Worm (Caenorhabditis elegans) whole organism, L4 larva: Measurements from ENCODE around the gene K10G4.5.

Experiments used
- D1046.2 ChIP-seq: fragments of 200-800 bp; sonication (Bioruptor generic); IDR thresholded peaks from 2 replicates; pipeline ENCODE4 v1.3.6; 2022; ENCODE audit warnings: missing genetic modification characterization, missing compliant biosample characterization
- R02D3.7 ChIP-seq: fragments of 150-350 bp; sonication (generic microtip); optimal IDR thresholded peaks from 3 replicates; lab custom pipeline; 2014; ENCODE audit warnings: missing biosample characterization, missing genetic modification characterization
- T26A8.4 ChIP-seq: fragments of 200-800 bp; sonication (Bioruptor generic); IDR thresholded peaks from 2 replicates; pipeline ENCODE4 v1.3.6; 2022; ENCODE audit warnings: missing genetic modification characterization, missing compliant biosample characterization
- Y105C5A.15 ChIP-seq: fragments of 200-800 bp; sonication (Bioruptor generic); IDR thresholded peaks from 2 replicates; pipeline ENCODE4 v1.3.6; 2022; ENCODE audit warnings: missing genetic modification characterization, missing compliant biosample characterization
- aha-1 ChIP-seq: fragments of 150-350 bp; peaks from one replicate; lab custom pipeline; 2014; ENCODE audit warnings: missing biosample characterization, missing genetic modification characterization
- aly-2 ChIP-seq: sonication (generic microtip); optimal IDR thresholded peaks from 2 replicates; lab custom pipeline; 2018; ENCODE audit warnings: missing biosample characterization, missing genetic modification characterization
- ama-1 ChIP-seq: fragments of 150-350 bp; optimal IDR thresholded peaks from 2 replicates; lab custom pipeline; 2014; ENCODE audit warnings: inconsistent platforms, mixed read lengths
- attf-4 ChIP-seq: sonication (generic microtip); optimal IDR thresholded peaks from 3 replicates; lab custom pipeline; 2017; ENCODE audit warnings: missing biosample characterization, missing genetic modification characterization
- ceh-20 ChIP-seq: fragments of 200-800 bp; sonication (Bioruptor generic); IDR thresholded peaks from 2 replicates; pipeline ENCODE4 v1.3.6; 2022; ENCODE audit warnings: missing genetic modification reagents, missing genetic modification characterization, missing compliant biosample characterization
- cey-2 ChIP-seq: sonication (generic microtip); optimal IDR thresholded peaks from 3 replicates; lab custom pipeline; 2017; ENCODE audit warnings: missing genetic modification characterization, mild to moderate bottlenecking, missing compliant biosample characterization, antibody characterized with exemption, borderline replicate concordance; ENCODE audit not compliant: insufficient read depth
- ctbp-1 ChIP-seq: fragments of 200-800 bp; sonication (Bioruptor generic); IDR thresholded peaks from 2 replicates; pipeline ENCODE4 v1.3.6; 2022; ENCODE audit warnings: missing genetic modification reagents, missing genetic modification characterization, missing compliant biosample characterization
- daf-12 ChIP-seq: fragments of 150-350 bp; optimal IDR thresholded peaks from 2 replicates; lab custom pipeline; 2014; ENCODE audit warnings: missing biosample characterization, missing genetic modification reagents, missing genetic modification characterization
- dmd-6 ChIP-seq: fragments of 200-800 bp; sonication (Bioruptor generic); IDR thresholded peaks from 2 replicates; pipeline ENCODE4 v1.3.6; 2022; ENCODE audit warnings: missing genetic modification reagents, missing genetic modification characterization, missing compliant biosample characterization
- dmd-8 ChIP-seq: fragments of 200-800 bp; sonication (Bioruptor generic); IDR thresholded peaks from 2 replicates; pipeline ENCODE4 v1.3.6; 2022; ENCODE audit warnings: missing genetic modification characterization, missing compliant biosample characterization
- dpl-1 ChIP-seq: fragments of 150-350 bp; optimal IDR thresholded peaks from 2 replicates; lab custom pipeline; 2014; ENCODE audit warnings: missing biosample characterization, missing genetic modification reagents, missing genetic modification characterization
- dve-1 ChIP-seq: sonication (generic microtip); optimal IDR thresholded peaks from 2 replicates; lab custom pipeline; 2017; ENCODE audit warnings: antibody characterized with exemption, mild to moderate bottlenecking, missing genetic modification characterization, missing compliant biosample characterization; ENCODE audit not compliant: insufficient read depth
- hlh-11 ChIP-seq: fragments of 200-800 bp; sonication (Bioruptor generic); optimal IDR thresholded peaks from 2 replicates; lab custom pipeline; 2018; ENCODE audit warnings: mild to moderate bottlenecking, missing genetic modification characterization, missing compliant biosample characterization
- hmg-1.1 ChIP-seq: fragments of 200-800 bp; sonication (Bioruptor generic); IDR thresholded peaks from 2 replicates; pipeline ENCODE4 v1.3.6; 2022; ENCODE audit warnings: missing genetic modification reagents, missing genetic modification characterization, missing compliant biosample characterization
- lim-7 ChIP-seq: fragments of 200-800 bp; sonication (Bioruptor generic); IDR thresholded peaks from 2 replicates; pipeline ENCODE4 v1.3.6; 2022; ENCODE audit warnings: missing genetic modification characterization, missing compliant biosample characterization
- lin-1 ChIP-seq: fragments of 200-800 bp; sonication (Bioruptor generic); IDR thresholded peaks from 2 replicates; pipeline ENCODE4 v1.3.6; 2022; ENCODE audit warnings: missing genetic modification reagents, missing genetic modification characterization, missing compliant biosample characterization
- lin-29 ChIP-seq: fragments of 200-800 bp; sonication (Bioruptor generic); IDR thresholded peaks from 2 replicates; pipeline ENCODE4 v1.3.6; 2022; ENCODE audit warnings: missing genetic modification reagents, missing genetic modification characterization, missing compliant biosample characterization
- mdl-1 ChIP-seq, 2 experiments: fragments of 150-350 bp in 1 of 2; sonication (generic microtip) in 1 of 2; optimal IDR thresholded peaks; 2 replicates each; lab custom pipeline; 2014 to 2017; ENCODE audit warnings: missing biosample characterization in 2 of 2, missing genetic modification characterization in 2 of 2
- mxl-3 ChIP-seq: fragments of 200-800 bp; sonication (Bioruptor generic); optimal IDR thresholded peaks from 2 replicates; lab custom pipeline; 2018; ENCODE audit warnings: mild to moderate bottlenecking, missing genetic modification characterization, missing compliant biosample characterization
- nhr-10 ChIP-seq: fragments of 150-350 bp; optimal IDR thresholded peaks from 2 replicates; lab custom pipeline; 2014; ENCODE audit warnings: missing biosample characterization, missing genetic modification characterization
- nhr-11 ChIP-seq: fragments of 150-350 bp; optimal IDR thresholded peaks from 2 replicates; lab custom pipeline; 2014; ENCODE audit warnings: missing biosample characterization, missing genetic modification characterization
- nhr-28 ChIP-seq: fragments of 150-350 bp; optimal IDR thresholded peaks from 2 replicates; lab custom pipeline; 2014; ENCODE audit warnings: missing biosample characterization, missing genetic modification characterization
- nhr-42 ChIP-seq: fragments of 200-800 bp; sonication (Bioruptor generic); IDR thresholded peaks from 2 replicates; pipeline ENCODE4 v1.3.6; 2022; ENCODE audit warnings: missing genetic modification characterization, missing compliant biosample characterization
- nhr-6 ChIP-seq: fragments of 150-350 bp; optimal IDR thresholded peaks from 2 replicates; lab custom pipeline; 2014; ENCODE audit warnings: missing biosample characterization, missing genetic modification characterization
- nhr-76 ChIP-seq: fragments of 150-350 bp; optimal IDR thresholded peaks from 2 replicates; lab custom pipeline; 2014; ENCODE audit warnings: missing biosample characterization, missing genetic modification characterization
- nhr-77 ChIP-seq: fragments of 150-350 bp; optimal IDR thresholded peaks from 2 replicates; lab custom pipeline; 2014; ENCODE audit warnings: missing biosample characterization, missing genetic modification characterization
- pha-4 ChIP-seq, 2 experiments: fragments of 150-350 bp in 1 of 2; fragments of 200-800 bp in 1 of 2; sonication (Bioruptor generic) in 1 of 2; IDR thresholded peaks in 1 of 2; optimal IDR thresholded peaks in 1 of 2; 2 replicates each; pipeline versions ENCODE4 v1.3.6 to Lab custom; 2014 to 2022; ENCODE audit warnings: missing genetic modification characterization in 2 of 2, missing genetic modification reagents in 2 of 2, missing biosample characterization in 1 of 2, missing compliant biosample characterization in 1 of 2
- pqm-1 ChIP-seq: sonication (generic microtip); optimal IDR thresholded peaks from 2 replicates; lab custom pipeline; 2017; ENCODE audit warnings: missing biosample characterization, missing genetic modification characterization
- set-16 ChIP-seq: fragments of 200-800 bp; sonication (Bioruptor generic); IDR thresholded peaks from 2 replicates; pipeline ENCODE4 v1.3.6; 2022; ENCODE audit warnings: missing genetic modification reagents, missing genetic modification characterization, missing compliant biosample characterization
- skn-1 ChIP-seq: fragments of 150-350 bp; optimal IDR thresholded peaks from 2 replicates; lab custom pipeline; 2014; ENCODE audit warnings: missing biosample characterization, missing genetic modification characterization
- snpc-1.2 ChIP-seq: fragments of 200-800 bp; sonication (Bioruptor generic); IDR thresholded peaks from 2 replicates; pipeline ENCODE4 v1.3.6; 2022; ENCODE audit warnings: missing genetic modification reagents, missing genetic modification characterization, missing compliant biosample characterization
- spr-1 ChIP-seq: sonication (generic microtip); optimal IDR thresholded peaks from 2 replicates; lab custom pipeline; 2016; ENCODE audit warnings: mild to moderate bottlenecking, missing genetic modification characterization, missing compliant biosample characterization
- spr-3 ChIP-seq: fragments of 200-800 bp; sonication (Bioruptor generic); optimal IDR thresholded peaks from 2 replicates; lab custom pipeline; 2018; ENCODE audit warnings: mild to moderate bottlenecking, missing genetic modification characterization, missing compliant biosample characterization
- unc-62 ChIP-seq, 3 experiments: fragments of 150-350 bp in 1 of 3; sonication (generic microtip); optimal IDR thresholded peaks in 2 of 3; peaks in 1 of 3; 1 replicate in 1 of 3; 2 replicates in 2 of 3; lab custom pipeline; 2014 to 2017; ENCODE audit warnings: missing biosample characterization in 3 of 3, missing genetic modification characterization in 3 of 3, missing genetic modification reagents in 3 of 3, missing genotype in 1 of 3
- zfp-3 ChIP-seq: fragments of 200-800 bp; sonication (Bioruptor generic); conservative IDR thresholded peaks from 2 replicates; pipeline ENCODE4 v1.3.6; 2022; ENCODE audit warnings: missing genetic modification reagents, missing genetic modification characterization, missing compliant biosample characterization
- zip-11 ChIP-seq: fragments of 200-800 bp; sonication (Bioruptor generic); IDR thresholded peaks from 2 replicates; pipeline ENCODE4 v1.3.6; 2022; ENCODE audit warnings: missing genetic modification characterization, missing compliant biosample characterization
- zip-2 ChIP-seq: fragments of 150-350 bp; optimal IDR thresholded peaks from 2 replicates; lab custom pipeline; 2014; ENCODE audit warnings: missing biosample characterization, missing genetic modification characterization
- ztf-11 ChIP-seq: fragments of 150-350 bp; optimal IDR thresholded peaks from 2 replicates; lab custom pipeline; 2014; ENCODE audit warnings: missing biosample characterization, missing genetic modification characterization
- ztf-7 ChIP-seq: fragments of 150-350 bp; optimal IDR thresholded peaks from 2 replicates; lab custom pipeline; 2014; ENCODE audit warnings: missing biosample characterization, missing genetic modification characterization

The K10G4.5 gene

ce11 chrV:17312386-17312785 is 11.1 kb upstream of the K10G4.5 start, which contains the start of gene Y61B8B.3:
TSS of gene Y61B8B.3 (minus strand) at chrV:17312486.
- TF ChIP-seq Y105C5A.15, result no peak
- no peak for TF ChIP-seq daf-12 (tag; lab: Kevin White, UChicago)
- no peak for TF ChIP-seq zip-2 (tag; lab: Kevin White, UChicago)
- TF ChIP-seq skn-1 (tag; lab: Kevin White, UChicago), result no peak
- no peak for TF ChIP-seq attf-4
- no peak for TF ChIP-seq ceh-20 (GFP tag; lab: Robert Waterston, UW)
- no peak for TF ChIP-seq R02D3.7 (tag; lab: Kevin White, UChicago)
- no peak for TF ChIP-seq dve-1
- TF ChIP-seq nhr-6 (tag; lab: Kevin White, UChicago), result no peak
- TF ChIP-seq unc-62 (GFP tag; optimal IDR thresholded peaks at IDR 0.05 in 1 of 2; lab: Kevin White, UChicago), result no peak
- no peak for TF ChIP-seq unc-62 (tag; optimal IDR thresholded peaks at IDR 0.05; lab: Kevin White, UChicago)
- TF ChIP-seq cey-2 (tag; lab: Kevin White, UChicago), result no peak
- TF ChIP-seq ctbp-1 (GFP tag; lab: Robert Waterston, UW), result no peak
- TF ChIP-seq nhr-28, result no peak
- no peak for TF ChIP-seq ama-1
- TF ChIP-seq dmd-8, result no peak
- TF ChIP-seq nhr-77 (tag; lab: Kevin White, UChicago), result no peak
- no peak for TF ChIP-seq ztf-11 (tag; lab: Kevin White, UChicago)
- no peak for TF ChIP-seq aly-2

ce11 chrV:17307926-17308325 is 6.7 kb upstream of the K10G4.5 start:
- no peak for TF ChIP-seq pqm-1
- TF ChIP-seq dpl-1 (GFP tag; lab: Kevin White, UChicago), result peak; percentile 8
- TF ChIP-seq unc-62 (GFP tag; optimal IDR thresholded peaks at IDR 0.05 in 1 of 2; lab: Kevin White, UChicago), result no peak
- no peak for TF ChIP-seq unc-62 (tag; optimal IDR thresholded peaks at IDR 0.05; lab: Kevin White, UChicago)

DNA sequence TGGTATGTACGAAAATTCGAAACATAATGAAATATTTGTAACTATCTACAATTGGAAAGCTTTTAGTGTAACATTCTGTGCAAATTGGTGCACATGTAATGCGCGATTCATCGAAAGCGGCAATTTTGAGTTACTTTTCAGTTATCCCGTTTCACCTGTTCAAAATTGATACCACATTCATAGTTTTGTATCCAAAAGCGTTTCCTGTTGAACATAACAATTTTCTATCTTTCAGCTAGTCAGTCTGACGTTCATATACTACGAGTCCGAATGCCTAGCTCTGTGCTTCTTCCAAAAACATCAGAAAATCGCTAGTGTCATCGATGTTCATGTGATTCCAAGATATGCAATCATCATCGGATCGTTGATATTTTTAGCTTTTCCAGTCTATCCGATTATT is 2.1 kb upstream of the K10G4.5 start:
- no peak for TF ChIP-seq hlh-11 (tag; lab: Kevin White, UChicago)
- no peak for TF ChIP-seq T26A8.4 (GFP tag; lab: Robert Waterston, UW)
- peak in 1 of 2 experiments; percentile 90 for TF ChIP-seq unc-62 (GFP tag; optimal IDR thresholded peaks at IDR 0.05 in 1 of 2; lab: Kevin White, UChicago)
- TF ChIP-seq unc-62 (tag; optimal IDR thresholded peaks at IDR 0.05; lab: Kevin White, UChicago), result no peak
- no peak for TF ChIP-seq set-16
- no peak for TF ChIP-seq lin-29 (GFP tag; lab: Robert Waterston, UW)
- TF ChIP-seq nhr-76 (tag; lab: Kevin White, UChicago), result no peak

ce11 chrV:17302754-17303153 is 1.5 kb upstream of the K10G4.5 start, which contains the start of gene sri-70:
TSS of gene sri-70 (plus strand) at chrV:17303054.
- TF ChIP-seq spr-1 (no peak), pha-4 (GFP tag; IDR thresholded peaks at IDR 0.05; lab: Robert Waterston, UW) (no peak), pha-4 (tag; optimal IDR thresholded peaks at IDR 0.05; lab: Kevin White, UChicago) (no peak), nhr-10 (no peak), D1046.2 (GFP tag; lab: Robert Waterston, UW) (no peak), snpc-1.2 (GFP tag; lab: Robert Waterston, UW) (no peak), nhr-42 (GFP tag; lab: Robert Waterston, UW) (no peak), aha-1 (no peak), mdl-1 (tag; optimal IDR thresholded peaks at IDR 0.05; lab: Kevin White, UChicago) (no peak), hmg-1.1 (GFP tag; lab: Robert Waterston, UW) (no peak), lim-7 (GFP tag; lab: Robert Waterston, UW) (no peak), nhr-11 (tag; lab: Kevin White, UChicago) (no peak), mxl-3 (GFP tag; lab: Kevin White, UChicago) (no peak), dmd-6 (GFP tag; lab: Robert Waterston, UW) (no peak), spr-3 (GFP tag; lab: Kevin White, UChicago) (no peak), zip-11 (GFP tag; lab: Robert Waterston, UW) (no peak), unc-62 (GFP tag; optimal IDR thresholded peaks at IDR 0.05 in 1 of 2; lab: Kevin White, UChicago) (no peak), unc-62 (tag; optimal IDR thresholded peaks at IDR 0.05; lab: Kevin White, UChicago) (no peak), ztf-7 (tag; lab: Kevin White, UChicago) (no peak), skn-1 (tag; lab: Kevin White, UChicago) (no peak), lin-1 (no peak), zfp-3 (GFP tag; lab: Robert Waterston, UW) (no peak)
